Fruit fly (Drosophila melanogaster) whole organism, embryonic: Measurements from ENCODE around the gene CG6023.
A peak's percentile ranks its signal among the peaks of the same experiment; 100 is the strongest.

Experiments
- BtbVII ChIP-seq: fragments of 200-800 bp; sonication (Bioruptor generic); optimal IDR thresholded peaks from 3 replicates; lab custom pipeline; 2017; ENCODE audit warnings: missing biosample characterization, mild to moderate bottlenecking, missing genetic modification characterization
- CG10959 ChIP-seq: fragments of 200-800 bp; sonication (Bioruptor generic); IDR thresholded peaks from 2 replicates; pipeline ENCODE4 v1.3.6; 2022; ENCODE audit warnings: missing biosample characterization, missing genetic modification characterization
- CG11504 ChIP-seq: fragments of 200-800 bp; sonication (Bioruptor generic); optimal IDR thresholded peaks from 3 replicates; lab custom pipeline; 2019; ENCODE audit warnings: missing biosample characterization, mild to moderate bottlenecking, missing genetic modification characterization, moderate library complexity
- CG11695 ChIP-seq: fragments of 200-800 bp; sonication (Bioruptor generic); IDR thresholded peaks from 3 replicates; pipeline ENCODE4 v1.3.6; 2022; ENCODE audit warnings: missing biosample characterization, missing genetic modification characterization
- CG11723 ChIP-seq: fragments of 200-800 bp; sonication (Bioruptor generic); optimal IDR thresholded peaks from 2 replicates; lab custom pipeline; 2017; ENCODE audit warnings: missing biosample characterization, mild to moderate bottlenecking, missing genetic modification characterization
- CG13424 ChIP-seq: fragments of 200-800 bp; sonication (Bioruptor generic); optimal IDR thresholded peaks from 2 replicates; lab custom pipeline; 2019; ENCODE audit warnings: missing biosample characterization, mild to moderate bottlenecking, missing genetic modification characterization, moderate library complexity
- CG13775 ChIP-seq: fragments of 200-800 bp; sonication (Bioruptor generic); optimal IDR thresholded peaks from 3 replicates; lab custom pipeline; 2017; ENCODE audit warnings: missing biosample characterization, mild to moderate bottlenecking, missing genetic modification characterization
- CG14965 ChIP-seq: fragments of 200-800 bp; sonication (Bioruptor generic); optimal IDR thresholded peaks from 2 replicates; lab custom pipeline; 2016; ENCODE audit warnings: missing biosample characterization, missing genetic modification characterization, borderline replicate concordance
- CG15514 ChIP-seq: fragments of 200-800 bp; sonication (Bioruptor generic); optimal IDR thresholded peaks from 3 replicates; lab custom pipeline; 2017; ENCODE audit warnings: missing biosample characterization, missing genetic modification characterization, mild to moderate bottlenecking, moderate library complexity, missing genetic modification reagents
- CG30403 ChIP-seq: fragments of 200-800 bp; sonication (Bioruptor generic); optimal IDR thresholded peaks from 3 replicates; lab custom pipeline; 2016; ENCODE audit warnings: missing biosample characterization, missing genetic modification characterization
- CG30431 ChIP-seq: fragments of 200-800 bp; sonication (Bioruptor generic); optimal IDR thresholded peaks from 2 replicates; lab custom pipeline; 2017; ENCODE audit warnings: missing biosample characterization, missing genetic modification characterization
- CG3995 ChIP-seq: fragments of 200-800 bp; sonication (Bioruptor generic); optimal IDR thresholded peaks from 3 replicates; lab custom pipeline; 2016; ENCODE audit warnings: missing biosample characterization, missing genetic modification characterization
- CG42726 ChIP-seq: fragments of 200-800 bp; sonication (Bioruptor generic); IDR thresholded peaks from 2 replicates; pipeline ENCODE4 v1.3.6; 2022; ENCODE audit warnings: missing biosample characterization, missing genetic modification characterization; ENCODE audit not compliant: partially characterized antibody
- CG6254 ChIP-seq: fragments of 200-800 bp; sonication (Bioruptor generic); optimal IDR thresholded peaks from 3 replicates; lab custom pipeline; 2017; ENCODE audit warnings: mild to moderate bottlenecking, missing biosample characterization, missing genetic modification reagents, missing genetic modification characterization
- CG6683 ChIP-seq: fragments of 200-800 bp; sonication (Bioruptor generic); optimal IDR thresholded peaks from 2 replicates; lab custom pipeline; 2017; ENCODE audit warnings: missing biosample characterization, mild to moderate bottlenecking, missing genetic modification characterization, missing genetic modification reagents
- CG7745 ChIP-seq: fragments of 200-800 bp; sonication (Bioruptor generic); optimal IDR thresholded peaks from 2 replicates; lab custom pipeline; 2018; ENCODE audit warnings: missing biosample characterization, mild to moderate bottlenecking, missing genetic modification characterization, moderate library complexity
- CG7786 ChIP-seq: fragments of 200-800 bp; sonication (Bioruptor generic); optimal IDR thresholded peaks from 2 replicates; lab custom pipeline; 2016; ENCODE audit warnings: missing biosample characterization, missing genetic modification characterization
- CG7839 ChIP-seq: fragments of 200-800 bp; sonication (Bioruptor generic); optimal IDR thresholded peaks from 3 replicates; lab custom pipeline; 2018; ENCODE audit warnings: missing biosample characterization, mild to moderate bottlenecking, missing genetic modification characterization, moderate library complexity
- CG8478 ChIP-seq: fragments of >200 bp; optimal IDR thresholded peaks from 2 replicates; lab custom pipeline; 2018
- CTCF ChIP-seq: fragments of 200-800 bp; sonication (Bioruptor generic); optimal IDR thresholded peaks from 2 replicates; lab custom pipeline; 2017; ENCODE audit warnings: missing biosample characterization, mild to moderate bottlenecking, missing genetic modification characterization, moderate library complexity
- CoRest ChIP-seq: fragments of 200-800 bp; sonication (Bioruptor generic); optimal IDR thresholded peaks from 3 replicates; lab custom pipeline; 2018; ENCODE audit warnings: missing biosample characterization, mild to moderate bottlenecking, missing genetic modification characterization, moderate library complexity
- Deaf1 ChIP-seq: fragments of 200-800 bp; optimal IDR thresholded peaks from 3 replicates; lab custom pipeline; 2019; ENCODE audit warnings: missing biosample characterization, mild to moderate bottlenecking, missing genetic modification characterization, moderate library complexity
- E2f2 ChIP-seq: fragments of 200-800 bp; sonication (Bioruptor generic); IDR thresholded peaks from 2 replicates; pipeline ENCODE4 v1.3.6; 2022; ENCODE audit warnings: missing biosample characterization, missing genetic modification characterization
- Ets97D ChIP-seq: fragments of 200-800 bp; sonication (Bioruptor generic); optimal IDR thresholded peaks from 3 replicates; lab custom pipeline; 2016; ENCODE audit warnings: missing biosample characterization, missing genetic modification characterization
- Hr39 ChIP-seq: fragments of >200 bp; optimal IDR thresholded peaks from 2 replicates; lab custom pipeline; 2017
- NC2α ChIP-seq: fragments of 200-800 bp; sonication (Bioruptor generic); optimal IDR thresholded peaks from 2 replicates; lab custom pipeline; 2016; ENCODE audit warnings: missing biosample characterization, missing genetic modification characterization
- Ravus ChIP-seq: fragments of 200-800 bp; sonication (Bioruptor generic); IDR thresholded peaks from 2 replicates; pipeline ENCODE4 v1.3.6; 2022; ENCODE audit warnings: missing biosample characterization, missing genetic modification characterization
- Rfx ChIP-seq: fragments of 200-800 bp; sonication (Bioruptor generic); IDR thresholded peaks from 2 replicates; pipeline ENCODE4 v1.3.6; 2022; ENCODE audit warnings: missing biosample characterization, missing genetic modification characterization
- Six4 ChIP-seq: fragments of 200-800 bp; sonication (Bioruptor generic); optimal IDR thresholded peaks from 2 replicates; lab custom pipeline; 2016; ENCODE audit warnings: missing biosample characterization, missing genetic modification characterization
- Sox102F ChIP-seq: fragments of 200-800 bp; sonication (Bioruptor generic); optimal IDR thresholded peaks from 2 replicates; lab custom pipeline; 2018; ENCODE audit warnings: missing biosample characterization, mild to moderate bottlenecking, missing genetic modification characterization, moderate library complexity
- Ssrp ChIP-seq: fragments of 200-800 bp; sonication (Bioruptor generic); optimal IDR thresholded peaks from 2 replicates; lab custom pipeline; 2018; ENCODE audit warnings: missing biosample characterization, mild to moderate bottlenecking, missing genetic modification characterization, moderate library complexity
- Usf ChIP-seq: fragments of 200-800 bp; sonication (Bioruptor generic); optimal IDR thresholded peaks from 2 replicates; lab custom pipeline; 2017; ENCODE audit warnings: missing genotype, missing biosample characterization, missing genetic modification characterization
- Xbp1 ChIP-seq: fragments of 200-800 bp; sonication (Bioruptor generic); optimal IDR thresholded peaks from 3 replicates; lab custom pipeline; 2016; ENCODE audit warnings: missing biosample characterization, mild to moderate bottlenecking, missing genetic modification characterization
- ab ChIP-seq: fragments of 200-800 bp; sonication (Bioruptor generic); optimal IDR thresholded peaks from 2 replicates; lab custom pipeline; 2016; ENCODE audit warnings: missing biosample characterization, missing genetic modification characterization
- ap ChIP-seq: fragments of 200-800 bp; sonication (Bioruptor generic); IDR thresholded peaks from 2 replicates; pipeline ENCODE4 v1.3.6; 2022; ENCODE audit warnings: missing biosample characterization, missing genetic modification characterization
- cas ChIP-seq: fragments of 200-800 bp; sonication (Bioruptor generic); IDR thresholded peaks from 2 replicates; pipeline ENCODE4 v1.3.6; 2022; ENCODE audit warnings: missing biosample characterization, missing genetic modification characterization
- croc ChIP-seq: fragments of 200-800 bp; sonication (Bioruptor generic); conservative IDR thresholded peaks from 3 replicates; pipeline ENCODE4 v1.3.6; 2022; ENCODE audit warnings: missing biosample characterization, missing genetic modification characterization
- dmrt11E ChIP-seq: fragments of 200-800 bp; sonication (Bioruptor generic); optimal IDR thresholded peaks from 3 replicates; lab custom pipeline; 2018; ENCODE audit warnings: missing biosample characterization, mild to moderate bottlenecking, missing genetic modification characterization, moderate library complexity
- emc ChIP-seq: fragments of 200-800 bp; sonication (Bioruptor generic); optimal IDR thresholded peaks from 2 replicates; lab custom pipeline; 2016; ENCODE audit warnings: missing biosample characterization, missing genetic modification characterization
- gcm2 ChIP-seq: fragments of 200-800 bp; sonication (Bioruptor generic); optimal IDR thresholded peaks from 2 replicates; lab custom pipeline; 2016; ENCODE audit warnings: missing biosample characterization, missing genetic modification characterization
- gfzf ChIP-seq: fragments of 200-800 bp; sonication (Bioruptor generic); optimal IDR thresholded peaks from 2 replicates; lab custom pipeline; 2016; ENCODE audit warnings: missing biosample characterization, mild to moderate bottlenecking, missing genetic modification characterization, moderate library complexity
- hb ChIP-seq: fragments of 200-800 bp; sonication (Bioruptor generic); IDR thresholded peaks from 3 replicates; pipeline ENCODE4 v1.3.6; 2022; ENCODE audit warnings: missing biosample characterization, missing genetic modification characterization; ENCODE audit not compliant: partially characterized antibody
- kay ChIP-seq: fragments of 200-800 bp; sonication (Bioruptor generic); optimal IDR thresholded peaks from 2 replicates; lab custom pipeline; 2016; ENCODE audit warnings: missing biosample characterization, missing genetic modification characterization
- pan ChIP-seq, 4 experiments: fragments of >200 bp in 3 of 4; fragments of 200-800 bp in 1 of 4; sonication (Bioruptor generic) in 1 of 4; optimal IDR thresholded peaks in 3 of 4; IDR thresholded peaks in 1 of 4; 2 replicates each; pipeline versions ENCODE4 v1.3.6 to Lab custom; 2017 to 2022; ENCODE audit warnings: missing biosample characterization in 2 of 4, missing genetic modification characterization in 2 of 4, mixed read lengths in 1 of 4
- pho ChIP-seq: fragments of 200-800 bp; sonication (Bioruptor generic); optimal IDR thresholded peaks from 2 replicates; lab custom pipeline; 2016; ENCODE audit warnings: missing biosample characterization, missing genetic modification characterization
- run ChIP-seq: fragments of 200-800 bp; sonication (Bioruptor generic); optimal IDR thresholded peaks from 3 replicates; lab custom pipeline; 2018; ENCODE audit warnings: missing biosample characterization, mild to moderate bottlenecking, missing genetic modification characterization
- sens-2 ChIP-seq: fragments of 200-800 bp; sonication (Bioruptor generic); IDR thresholded peaks from 2 replicates; pipeline ENCODE4 v1.3.6; 2022; ENCODE audit warnings: missing biosample characterization, missing genetic modification characterization
- slbo ChIP-seq: fragments of 200-800 bp; sonication (Bioruptor generic); IDR thresholded peaks from 2 replicates; pipeline ENCODE4 v1.3.6; 2022; ENCODE audit warnings: missing biosample characterization, missing genetic modification characterization
- slou ChIP-seq: fragments of 200-800 bp; sonication (Bioruptor generic); optimal IDR thresholded peaks from 3 replicates; lab custom pipeline; 2016; ENCODE audit warnings: missing biosample characterization, missing genetic modification characterization
- sr ChIP-seq: fragments of 200-800 bp; sonication (Bioruptor generic); IDR thresholded peaks from 3 replicates; pipeline ENCODE4 v1.3.6; 2022; ENCODE audit warnings: missing biosample characterization, missing genetic modification characterization
- tx ChIP-seq: fragments of 200-800 bp; sonication (Bioruptor generic); optimal IDR thresholded peaks from 2 replicates; lab custom pipeline; 2016; ENCODE audit warnings: missing biosample characterization, missing genetic modification characterization
- unc-4 ChIP-seq: fragments of 200-800 bp; sonication (Bioruptor generic); IDR thresholded peaks from 2 replicates; pipeline ENCODE4 v1.3.6; 2022; ENCODE audit warnings: missing biosample characterization, missing genetic modification characterization; ENCODE audit not compliant: partially characterized antibody

CG6023 gene

DNA sequence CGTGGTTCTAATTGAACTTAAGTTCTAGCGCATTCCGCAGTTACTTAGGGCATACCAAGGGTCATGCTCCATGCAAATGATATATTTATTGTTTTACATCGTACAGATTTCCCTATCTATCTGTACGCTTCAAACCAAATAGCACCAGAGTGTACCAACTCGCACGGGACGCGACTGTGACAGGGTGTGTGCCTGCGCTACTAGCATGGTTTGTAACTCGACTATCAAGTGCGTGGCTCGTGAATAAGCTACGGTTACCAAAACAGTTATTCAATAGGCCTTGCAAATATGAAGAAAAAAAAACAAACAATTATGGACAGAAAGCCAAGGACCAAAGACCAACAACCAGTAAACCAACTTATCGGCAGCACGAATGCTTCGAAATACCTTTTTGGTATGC is 365 bp upstream of the CG6023 start (continued):
- TF ChIP-seq CG11723 (GFP tag; lab: Kevin White, UChicago) = no peak
- TF ChIP-seq croc (GFP tag; lab: Robert Waterston, UW) = no peak
- no peak for TF ChIP-seq ap
- TF ChIP-seq Usf (GFP tag; lab: Kevin White, UChicago) = no peak
- TF ChIP-seq gcm2 (GFP tag; lab: Kevin White, UChicago) = no peak
- TF ChIP-seq CG11695 (GFP tag; lab: Robert Waterston, UW) = no peak
- no peak for TF ChIP-seq CG7786 (GFP tag; lab: Kevin White, UChicago)
- TF ChIP-seq CG7745 (tag; lab: Kevin White, UChicago) = no peak
- TF ChIP-seq gfzf (GFP tag; lab: Kevin White, UChicago) = peak; percentile 6
- TF ChIP-seq CG7839 (tag; lab: Kevin White, UChicago) = no peak
- no peak for TF ChIP-seq CG30431 (GFP tag; lab: Kevin White, UChicago)
- no peak for TF ChIP-seq hb (GFP tag; lab: Robert Waterston, UW)
- no peak for TF ChIP-seq sr (GFP tag; lab: Robert Waterston, UW)
- TF ChIP-seq CG6254 (GFP tag; lab: Kevin White, UChicago) = no peak
- TF ChIP-seq Xbp1 (GFP tag; lab: Kevin White, UChicago) = peak; percentile 9
- no peak for TF ChIP-seq pho
- no peak for TF ChIP-seq slou
- no peak for TF ChIP-seq CG6683 (GFP tag; lab: Kevin White, UChicago)
- TF ChIP-seq slbo (GFP tag; lab: Robert Waterston, UW) = peak; percentile 57
- no peak for TF ChIP-seq sens-2 (GFP tag; lab: Robert Waterston, UW)
- TF ChIP-seq emc (GFP tag; lab: Kevin White, UChicago) = no peak
- TF ChIP-seq CTCF = peak; percentile 58
- no peak for TF ChIP-seq CG14965 (GFP tag; lab: Kevin White, UChicago)
- no peak for TF ChIP-seq CG11504 (tag; lab: Kevin White, UChicago)
- no peak for TF ChIP-seq Ets97D (GFP tag; lab: Kevin White, UChicago)
- TF ChIP-seq dmrt11E (tag; lab: Kevin White, UChicago) = no peak
- TF ChIP-seq Ravus (GFP tag; lab: Robert Waterston, UW) = no peak
- no peak for TF ChIP-seq CoRest (tag; lab: Kevin White, UChicago)
- no peak for TF ChIP-seq kay
- TF ChIP-seq Six4 = no peak
- TF ChIP-seq Rfx = peak; percentile 37
- no peak for TF ChIP-seq pan (optimal IDR thresholded peaks at IDR 0.05; lab: Kevin White, UChicago)
- no peak for TF ChIP-seq pan (GFP tag; optimal IDR thresholded peaks at IDR 0.05 in 1 of 2, IDR thresholded peaks at IDR 0.05 in 1 of 2)
- no peak for TF ChIP-seq ab
- TF ChIP-seq CG10959 = no peak
- TF ChIP-seq CG42726 (GFP tag; lab: Robert Waterston, UW) = 0 out of 2 replicates have a peak, but pooled peaks have one; percentile 38
- no peak for TF ChIP-seq cas (GFP tag; lab: Robert Waterston, UW)
- TF ChIP-seq CG13775 (GFP tag; lab: Kevin White, UChicago) = no peak
- no peak for TF ChIP-seq Ssrp (tag; lab: Kevin White, UChicago)
- TF ChIP-seq run (tag; lab: Kevin White, UChicago) = no peak
- no peak for TF ChIP-seq Hr39
- 0 out of 2 replicates have a peak, but pooled peaks have one; percentile 4 for TF ChIP-seq E2f2 (GFP tag; lab: Robert Waterston, UW)
- no peak for TF ChIP-seq tx (GFP tag; lab: Kevin White, UChicago)
- peak; percentile 7 for TF ChIP-seq CG30403 (GFP tag; lab: Kevin White, UChicago)
- TF ChIP-seq BtbVII (GFP tag; lab: Kevin White, UChicago) = no peak
- TF ChIP-seq CG13424 (tag; lab: Kevin White, UChicago) = no peak
- no peak for TF ChIP-seq Sox102F (GFP tag; lab: Kevin White, UChicago)
- TF ChIP-seq CG8478 (lab: Kevin White, UChicago) = no peak
- TF ChIP-seq CG15514 (GFP tag; lab: Kevin White, UChicago) = peak; percentile 6
- no peak for TF ChIP-seq NC2α (GFP tag; lab: Kevin White, UChicago)
- no peak for TF ChIP-seq unc-4 (GFP tag; lab: Robert Waterston, UW)
- TF ChIP-seq Deaf1 (tag; lab: Kevin White, UChicago) = no peak
- TF ChIP-seq CG3995 (GFP tag; lab: Kevin White, UChicago) = peak; percentile 59
